Worm (Caenorhabditis elegans) whole organism, L2 larva: ENCODE measurements around the gene C07A9.10.

Experiments used
- C34F6.9 ChIP-seq: fragments of 150-350 bp; optimal IDR thresholded peaks from 2 replicates; lab custom pipeline; 2014; ENCODE audit warnings: missing biosample characterization, missing genetic modification characterization
- F13H6.1 ChIP-seq: sonication (generic microtip); optimal IDR thresholded peaks from 2 replicates; lab custom pipeline; 2016; ENCODE audit warnings: missing genetic modification characterization, missing compliant biosample characterization
- R02D3.7 ChIP-seq: fragments of 150-350 bp; optimal IDR thresholded peaks from 2 replicates; lab custom pipeline; 2014; ENCODE audit warnings: missing biosample characterization, missing genetic modification characterization
- Y55F3AM.14 ChIP-seq: fragments of 200-800 bp; sonication (Bioruptor generic); optimal IDR thresholded peaks from 2 replicates; lab custom pipeline; 2018; ENCODE audit warnings: mild to moderate bottlenecking, missing genetic modification characterization, missing compliant biosample characterization
- ZK546.5 ChIP-seq: sonication (generic microtip); optimal IDR thresholded peaks from 2 replicates; lab custom pipeline; 2017; ENCODE audit warnings: missing biosample characterization, missing genetic modification characterization
- alr-1 ChIP-seq: fragments of 150-350 bp; optimal IDR thresholded peaks from 2 replicates; lab custom pipeline; 2014; ENCODE audit warnings: missing biosample characterization, missing genetic modification characterization
- blmp-1 ChIP-seq: sonication (generic microtip); optimal IDR thresholded peaks from 2 replicates; lab custom pipeline; 2017; ENCODE audit warnings: missing genetic modification characterization, mild to moderate bottlenecking, missing compliant biosample characterization, antibody characterized with exemption, moderate library complexity; ENCODE audit not compliant: insufficient read depth
- ceh-16 ChIP-seq: fragments of 150-350 bp; optimal IDR thresholded peaks from 2 replicates; lab custom pipeline; 2014; ENCODE audit warnings: missing biosample characterization, missing genetic modification characterization
- dmd-4 ChIP-seq: sonication (generic microtip); optimal IDR thresholded peaks from 2 replicates; lab custom pipeline; 2017; ENCODE audit warnings: missing biosample characterization, missing genetic modification characterization
- egl-27 ChIP-seq: sonication (generic microtip); optimal IDR thresholded peaks from 3 replicates; lab custom pipeline; 2017; ENCODE audit warnings: missing biosample characterization, missing genetic modification reagents, missing genetic modification characterization
- elt-1 ChIP-seq: fragments of 150-350 bp; optimal IDR thresholded peaks from 2 replicates; lab custom pipeline; 2014; ENCODE audit warnings: missing biosample characterization, missing genetic modification characterization
- elt-3 ChIP-seq: sonication (generic microtip); optimal IDR thresholded peaks from 2 replicates; lab custom pipeline; 2017; ENCODE audit warnings: missing biosample characterization, missing genetic modification characterization
- fos-1 ChIP-seq: fragments of 150-350 bp; optimal IDR thresholded peaks from 2 replicates; lab custom pipeline; 2014; ENCODE audit warnings: missing biosample characterization, missing genetic modification characterization
- gmeb-1 ChIP-seq: fragments of 150-350 bp; optimal IDR thresholded peaks from 2 replicates; lab custom pipeline; 2014; ENCODE audit warnings: missing biosample characterization, missing genetic modification characterization
- lin-11 ChIP-seq: fragments of 150-350 bp; sonication (generic microtip); optimal IDR thresholded peaks from 2 replicates; lab custom pipeline; 2014; ENCODE audit warnings: missing biosample characterization, missing genetic modification characterization, inconsistent platforms, mixed read lengths
- lin-13 ChIP-seq: fragments of 150-350 bp; optimal IDR thresholded peaks from 2 replicates; lab custom pipeline; 2014; ENCODE audit warnings: missing biosample characterization, missing genetic modification reagents, missing genetic modification characterization
- lin-39 ChIP-seq: fragments of 150-350 bp; optimal IDR thresholded peaks from 2 replicates; lab custom pipeline; 2014; ENCODE audit warnings: missing biosample characterization, missing genetic modification reagents, missing genetic modification characterization
- lsy-2 ChIP-seq, 2 experiments: fragments of 150-350 bp in 1 of 2; sonication (generic microtip) in 1 of 2; optimal IDR thresholded peaks; 2 replicates each; lab custom pipeline; 2014 to 2017; ENCODE audit warnings: missing biosample characterization in 2 of 2, missing genetic modification characterization in 2 of 2
- mab-5 ChIP-seq: fragments of 150-350 bp; optimal IDR thresholded peaks from 2 replicates; lab custom pipeline; 2014; ENCODE audit warnings: missing biosample characterization, missing genetic modification characterization
- mdl-1 ChIP-seq, 2 experiments: fragments of 150-350 bp in 1 of 2; sonication (generic microtip) in 1 of 2; optimal IDR thresholded peaks; 2 replicates each; lab custom pipeline; 2017; ENCODE audit warnings: missing biosample characterization in 2 of 2, missing genetic modification characterization in 2 of 2
- nhr-10 ChIP-seq: sonication (generic microtip); optimal IDR thresholded peaks from 2 replicates; lab custom pipeline; 2017; ENCODE audit warnings: missing biosample characterization, missing genetic modification characterization
- nhr-11 ChIP-seq: fragments of 150-350 bp; optimal IDR thresholded peaks from 2 replicates; lab custom pipeline; 2014; ENCODE audit warnings: missing biosample characterization, missing genetic modification characterization
- nhr-12 ChIP-seq: fragments of 150-350 bp; optimal IDR thresholded peaks from 2 replicates; lab custom pipeline; 2014; ENCODE audit warnings: missing biosample characterization, missing genetic modification characterization
- nhr-129 ChIP-seq: fragments of 150-350 bp; optimal IDR thresholded peaks from 2 replicates; lab custom pipeline; 2014; ENCODE audit warnings: missing biosample characterization, missing genetic modification characterization
- nhr-21 ChIP-seq: fragments of 150-350 bp; optimal IDR thresholded peaks from 2 replicates; lab custom pipeline; 2014; ENCODE audit warnings: missing biosample characterization, missing genetic modification characterization
- nhr-23 ChIP-seq: fragments of 150-350 bp; optimal IDR thresholded peaks from 2 replicates; lab custom pipeline; 2014; ENCODE audit warnings: missing biosample characterization, missing genetic modification reagents, missing genetic modification characterization
- nhr-237 ChIP-seq: fragments of 150-350 bp; optimal IDR thresholded peaks from 2 replicates; lab custom pipeline; 2014; ENCODE audit warnings: missing biosample characterization, missing genetic modification characterization
- nhr-25 ChIP-seq: fragments of 150-350 bp; sonication (generic microtip); optimal IDR thresholded peaks from 3 replicates; lab custom pipeline; 2014; ENCODE audit warnings: missing biosample characterization, missing genetic modification characterization
- nhr-6 ChIP-seq: fragments of 150-350 bp; optimal IDR thresholded peaks from 2 replicates; lab custom pipeline; 2014; ENCODE audit warnings: missing biosample characterization, missing genetic modification characterization
- nhr-77 ChIP-seq: fragments of 150-350 bp; optimal IDR thresholded peaks from 2 replicates; lab custom pipeline; 2014; ENCODE audit warnings: missing biosample characterization, missing genetic modification characterization
- peb-1 ChIP-seq: fragments of 150-350 bp; optimal IDR thresholded peaks from 2 replicates; lab custom pipeline; 2014; ENCODE audit warnings: missing biosample characterization, missing genetic modification characterization
- sem-4 ChIP-seq: fragments of 150-350 bp; optimal IDR thresholded peaks from 2 replicates; lab custom pipeline; 2014; ENCODE audit warnings: missing biosample characterization, missing genetic modification reagents, missing genetic modification characterization
- skn-1 ChIP-seq: sonication (generic microtip); optimal IDR thresholded peaks from 2 replicates; lab custom pipeline; 2017; ENCODE audit warnings: missing biosample characterization, missing genetic modification characterization
- sma-3 ChIP-seq: sonication (generic microtip); optimal IDR thresholded peaks from 2 replicates; lab custom pipeline; 2016; ENCODE audit warnings: missing genetic modification reagents, missing genetic modification characterization, missing compliant biosample characterization
- sma-9 ChIP-seq, 2 experiments: fragments of 150-350 bp in 1 of 2; sonication (generic microtip) in 1 of 2; optimal IDR thresholded peaks; 2 replicates each; lab custom pipeline; 2014 to 2016; ENCODE audit warnings: missing genetic modification characterization in 2 of 2, mild to moderate bottlenecking in 1 of 2, missing biosample characterization in 1 of 2, missing compliant biosample characterization in 1 of 2, missing genetic modification reagents in 1 of 2, moderate library complexity in 1 of 2
- unc-39 ChIP-seq: fragments of 150-350 bp; optimal IDR thresholded peaks from 2 replicates; lab custom pipeline; 2014; ENCODE audit warnings: missing biosample characterization, missing genetic modification characterization
- unc-55 ChIP-seq: fragments of 150-350 bp; sonication (generic microtip); optimal IDR thresholded peaks from 3 replicates; lab custom pipeline; 2014; ENCODE audit warnings: missing biosample characterization, missing genetic modification reagents, missing genetic modification characterization
- unc-62 ChIP-seq: fragments of 150-350 bp; optimal IDR thresholded peaks from 2 replicates; lab custom pipeline; 2014; ENCODE audit warnings: missing biosample characterization, missing genetic modification reagents, missing genetic modification characterization
- zag-1 ChIP-seq: fragments of 150-350 bp; optimal IDR thresholded peaks from 2 replicates; lab custom pipeline; 2014; ENCODE audit warnings: missing biosample characterization, missing genetic modification characterization
- ztf-4 ChIP-seq: fragments of 150-350 bp; optimal IDR thresholded peaks from 2 replicates; lab custom pipeline; 2014; ENCODE audit warnings: missing biosample characterization, missing genetic modification characterization

C07A9.10 gene

ce11 chrIII:9700114-9700690, 14.3 kb upstream of the C07A9.10 start:
- TF ChIP-seq nhr-21 (tag; lab: Kevin White, UChicago) (peak; percentile 41), unc-39 (tag; lab: Kevin White, UChicago) (no peak), nhr-12 (tag; lab: Kevin White, UChicago) (no peak), nhr-129 (peak; percentile 19), sma-9 (GFP tag; optimal IDR thresholded peaks at IDR 0.05; lab: Kevin White, UChicago) (peak; percentile 1), sma-9 (tag; optimal IDR thresholded peaks at IDR 0.05; lab: Kevin White, UChicago) (no peak)

- TF ChIP-seq unc-62 (GFP tag; lab: Kevin White, UChicago) (no peak), ceh-16 (tag; lab: Kevin White, UChicago) (no peak), nhr-23 (tag; lab: Kevin White, UChicago) (no peak), nhr-21 (tag; lab: Kevin White, UChicago) (no peak), Y55F3AM.14 (GFP tag; lab: Kevin White, UChicago) (no peak), alr-1 (no peak), R02D3.7 (no peak), nhr-11 (tag; lab: Kevin White, UChicago) (no peak), lsy-2 (tag; optimal IDR thresholded peaks at IDR 0.05; lab: Kevin White, UChicago) (no peak), nhr-12 (tag; lab: Kevin White, UChicago) (no peak), nhr-77 (tag; lab: Kevin White, UChicago) (no peak), lin-11 (tag; lab: Kevin White, UChicago) (no peak), egl-27 (tag; lab: Kevin White, UChicago) (no peak)
Observed at ce11 chrIII:9699576-9699975, 13.7 kb upstream of the C07A9.10 start, which contains the start of gene tlk-1. TSS of gene tlk-1 (plus strand) at chrIII:9699876.

- TF ChIP-seq nhr-10 (tag; lab: Kevin White, UChicago) = no peak
- peak; percentile 30 for TF ChIP-seq egl-27 (tag; lab: Kevin White, UChicago)
- TF ChIP-seq nhr-129 = peak; percentile 7
- TF ChIP-seq sma-3 (GFP tag; lab: Kevin White, UChicago) = peak; percentile 2
- TF ChIP-seq ztf-4 = peak; percentile 20
- peak in 1 of 2 experiments; percentile 50 for TF ChIP-seq lsy-2 (tag; optimal IDR thresholded peaks at IDR 0.05; lab: Kevin White, UChicago)
- TF ChIP-seq mdl-1 (tag; optimal IDR thresholded peaks at IDR 0.05; lab: Kevin White, UChicago) = peak; percentile 43 to 61
- no peak for TF ChIP-seq lin-39
- peak; percentile 70 for TF ChIP-seq sem-4
- TF ChIP-seq Y55F3AM.14 (GFP tag; lab: Kevin White, UChicago) = no peak
- no peak for TF ChIP-seq unc-39 (tag; lab: Kevin White, UChicago)
- peak; percentile 50 for TF ChIP-seq fos-1
- TF ChIP-seq nhr-237 (tag; lab: Kevin White, UChicago) = no peak
- TF ChIP-seq sma-9 (GFP tag; optimal IDR thresholded peaks at IDR 0.05; lab: Kevin White, UChicago) = peak; percentile 44
- no peak for TF ChIP-seq sma-9 (tag; optimal IDR thresholded peaks at IDR 0.05; lab: Kevin White, UChicago)
- peak; percentile 44 for TF ChIP-seq C34F6.9
- TF ChIP-seq nhr-21 (tag; lab: Kevin White, UChicago) = peak; percentile 71
- TF ChIP-seq elt-3 = no peak
- TF ChIP-seq F13H6.1 (tag; lab: Kevin White, UChicago) = peak; percentile 36
Observed at ce11 chrIII:9698635-9699396, 13.0 kb upstream of the C07A9.10 start.

ce11 chrIII:9697886-9698285, 12.0 kb upstream of the C07A9.10 start:
- TF ChIP-seq gmeb-1 (tag; lab: Kevin White, UChicago) = no peak
- no peak for TF ChIP-seq mab-5 (tag; lab: Kevin White, UChicago)
- peak; percentile 21 for TF ChIP-seq nhr-129
- TF ChIP-seq, all 48 proteins: peak for 1

DNA sequence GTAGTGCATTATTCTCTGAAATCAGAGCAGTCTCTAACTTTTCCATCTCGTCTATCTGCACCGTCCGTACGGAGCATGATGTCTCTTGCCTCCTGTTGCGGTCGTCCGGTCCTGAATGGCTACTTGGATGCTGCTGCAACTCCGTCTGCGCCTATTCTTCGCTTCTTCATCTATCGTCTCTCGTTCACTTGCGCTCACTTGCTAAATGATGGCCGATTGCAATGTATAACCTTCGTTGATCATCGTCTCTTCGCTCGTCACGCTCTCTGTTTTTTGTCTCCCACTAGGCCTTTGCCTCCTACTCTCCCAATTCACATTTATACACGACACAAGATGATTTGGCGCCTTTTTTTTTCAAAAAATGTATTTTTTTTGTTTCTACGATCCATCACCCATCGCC, 11.5 kb upstream of the C07A9.10 start:
- peak; percentile 76 for TF ChIP-seq F13H6.1 (tag; lab: Kevin White, UChicago)
- TF ChIP-seq elt-1 (tag; lab: Kevin White, UChicago) = no peak
- TF ChIP-seq mdl-1 (tag; optimal IDR thresholded peaks at IDR 0.05; lab: Kevin White, UChicago) = peak in 1 of 2 experiments; percentile 64
- TF ChIP-seq ZK546.5 (tag; lab: Kevin White, UChicago) = no peak
- peak; percentile 34 to 59 for TF ChIP-seq lsy-2 (tag; optimal IDR thresholded peaks at IDR 0.05; lab: Kevin White, UChicago)
- peak; percentile 84 for TF ChIP-seq nhr-129
- TF ChIP-seq skn-1 = no peak
- no peak for TF ChIP-seq unc-39 (tag; lab: Kevin White, UChicago)
- peak; percentile 89 for TF ChIP-seq fos-1
- peak; percentile 19 for TF ChIP-seq lin-11 (tag; lab: Kevin White, UChicago)
- no peak for TF ChIP-seq peb-1 (tag; lab: Kevin White, UChicago)
- TF ChIP-seq egl-27 (tag; lab: Kevin White, UChicago) = no peak
- TF ChIP-seq nhr-77 (tag; lab: Kevin White, UChicago) = no peak
- no peak for TF ChIP-seq dmd-4 (tag; lab: Kevin White, UChicago)
- no peak for TF ChIP-seq ztf-4
- no peak for TF ChIP-seq gmeb-1 (tag; lab: Kevin White, UChicago)
- TF ChIP-seq blmp-1 = no peak
- TF ChIP-seq nhr-6 (tag; lab: Kevin White, UChicago) = no peak
- peak; percentile 12 for TF ChIP-seq lin-13 (GFP tag; lab: Kevin White, UChicago)
- TF ChIP-seq C34F6.9 = peak; percentile 67
- peak; percentile 48 for TF ChIP-seq unc-55
- no peak for TF ChIP-seq nhr-23 (tag; lab: Kevin White, UChicago)
- TF ChIP-seq nhr-10 (tag; lab: Kevin White, UChicago) = no peak
- TF ChIP-seq lin-39 = no peak
- TF ChIP-seq zag-1 (tag; lab: Kevin White, UChicago) = peak; percentile 16
- peak; percentile 21 for TF ChIP-seq nhr-25 (tag; lab: Kevin White, UChicago)
